Fruit fly (Drosophila melanogaster) whole organism, pupa: Measurements from ENCODE around the gene Nf-YC.

Experiments
- CG4496 ChIP-seq: fragments of 200-800 bp; sonication (Bioruptor generic); IDR thresholded peaks from 3 replicates; pipeline ENCODE4 v1.3.6; 2022; ENCODE audit warnings: missing biosample characterization, missing genetic modification characterization
- Pif1A ChIP-seq: fragments of 200-800 bp; sonication (Bioruptor generic); optimal IDR thresholded peaks from 3 replicates; lab custom pipeline; 2016; ENCODE audit warnings: missing biosample characterization, missing genetic modification characterization

DNA sequence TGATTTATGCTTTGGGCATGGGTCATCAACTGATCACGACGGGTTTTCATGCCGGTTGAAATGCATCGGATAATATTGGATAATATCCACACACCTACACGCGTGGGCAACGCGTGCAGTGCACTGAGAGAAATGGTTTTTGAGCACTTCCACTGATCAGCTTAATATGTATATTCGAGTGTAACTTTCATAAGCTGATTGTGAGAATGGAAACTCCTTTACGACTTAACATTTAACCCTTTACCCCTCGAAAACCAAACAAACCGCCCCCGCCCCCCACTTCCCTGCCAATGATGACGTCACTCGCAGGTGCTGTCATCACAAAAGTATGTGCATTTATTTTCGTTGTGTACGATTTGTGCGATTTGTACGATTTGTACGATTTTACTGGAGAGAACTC lies 25.9 kb downstream of the Nf-YC start:
- TF ChIP-seq Pif1A (peak; percentile 2), CG4496 (GFP tag; lab: Robert Waterston, UW) (no peak)
